Worm (Caenorhabditis elegans) whole organism, late embryonic: ENCODE measurements around the gene srx-44.

Source experiments
- F13H6.1 ChIP-seq: sonication (generic microtip); optimal IDR thresholded peaks from 2 replicates; lab custom pipeline; 2016; ENCODE audit warnings: missing genetic modification characterization, missing compliant biosample characterization
- K09A11.1 ChIP-seq: sonication (generic microtip); optimal IDR thresholded peaks from 2 replicates; lab custom pipeline; 2017; ENCODE audit warnings: antibody characterized with exemption, mild to moderate bottlenecking, missing genetic modification characterization, missing compliant biosample characterization; ENCODE audit not compliant: insufficient read depth
- T23F11.4 ChIP-seq: fragments of 200-800 bp; sonication (Bioruptor generic); optimal IDR thresholded peaks from 2 replicates; lab custom pipeline; 2018; ENCODE audit warnings: mild to moderate bottlenecking, missing genetic modification characterization, missing compliant biosample characterization
- Y22D7AL.16 ChIP-seq: sonication (generic microtip); optimal IDR thresholded peaks from 2 replicates; lab custom pipeline; 2016; ENCODE audit warnings: missing genetic modification characterization, missing compliant biosample characterization
- ama-1 ChIP-seq: fragments of 150-350 bp; optimal IDR thresholded peaks from 2 replicates; lab custom pipeline; 2014
- ceh-18 ChIP-seq: sonication (generic microtip); optimal IDR thresholded peaks from 2 replicates; lab custom pipeline; 2016; ENCODE audit warnings: missing genetic modification characterization, missing compliant biosample characterization
- ceh-19 ChIP-seq: fragments of 200-800 bp; sonication (Bioruptor generic); optimal IDR thresholded peaks from 2 replicates; lab custom pipeline; 2018; ENCODE audit warnings: mild to moderate bottlenecking, missing genetic modification characterization, missing compliant biosample characterization
- ceh-22 ChIP-seq: sonication (generic microtip); optimal IDR thresholded peaks from 2 replicates; lab custom pipeline; 2017; ENCODE audit warnings: missing biosample characterization, missing genetic modification characterization
- ceh-45 ChIP-seq: fragments of 200-800 bp; sonication (Bioruptor generic); IDR thresholded peaks from 2 replicates; pipeline ENCODE4 v1.3.6; 2022; ENCODE audit warnings: missing genetic modification reagents, missing genetic modification characterization, missing compliant biosample characterization
- ceh-48 ChIP-seq: sonication (generic microtip); optimal IDR thresholded peaks from 2 replicates; lab custom pipeline; 2016; ENCODE audit warnings: missing genetic modification characterization, inconsistent platforms, missing compliant biosample characterization
- ceh-6 ChIP-seq: fragments of 200-800 bp; sonication (Bioruptor generic); optimal IDR thresholded peaks from 2 replicates; lab custom pipeline; 2018; ENCODE audit warnings: mild to moderate bottlenecking, missing genetic modification characterization, missing compliant biosample characterization
- che-1 ChIP-seq: sonication (generic microtip); optimal IDR thresholded peaks from 2 replicates; lab custom pipeline; 2016; ENCODE audit warnings: mild to moderate bottlenecking, missing genetic modification characterization, missing compliant biosample characterization
- elt-2 ChIP-seq: sonication (generic microtip); optimal IDR thresholded peaks from 2 replicates; lab custom pipeline; 2016; ENCODE audit warnings: missing genetic modification reagents, missing genetic modification characterization, missing compliant biosample characterization
- elt-4 ChIP-seq: sonication (generic microtip); optimal IDR thresholded peaks from 2 replicates; lab custom pipeline; 2016; ENCODE audit warnings: missing genetic modification characterization, missing compliant biosample characterization
- ets-4 ChIP-seq: sonication (generic microtip); optimal IDR thresholded peaks from 2 replicates; lab custom pipeline; 2016; ENCODE audit warnings: missing genetic modification characterization, missing compliant biosample characterization
- gmeb-2 ChIP-seq: sonication (generic microtip); optimal IDR thresholded peaks from 2 replicates; lab custom pipeline; 2016; ENCODE audit warnings: missing genetic modification characterization, inconsistent platforms, missing compliant biosample characterization
- hlh-15 ChIP-seq: sonication (generic microtip); optimal IDR thresholded peaks from 2 replicates; lab custom pipeline; 2016; ENCODE audit warnings: missing genetic modification characterization, missing compliant biosample characterization
- hlh-30 ChIP-seq: sonication (generic microtip); optimal IDR thresholded peaks from 2 replicates; lab custom pipeline; 2017; ENCODE audit warnings: antibody characterized with exemption, missing genetic modification characterization, missing compliant biosample characterization; ENCODE audit not compliant: insufficient read depth
- hlh-8 ChIP-seq: sonication (generic microtip); optimal IDR thresholded peaks from 2 replicates; lab custom pipeline; 2016; ENCODE audit warnings: missing genotype, missing genetic modification characterization, missing compliant biosample characterization
- lin-11 ChIP-seq: fragments of 200-800 bp; sonication (Bioruptor generic); optimal IDR thresholded peaks from 2 replicates; lab custom pipeline; 2018; ENCODE audit warnings: mild to moderate bottlenecking, missing genetic modification characterization, missing compliant biosample characterization
- nhr-11 ChIP-seq: fragments of 150-350 bp; optimal IDR thresholded peaks from 2 replicates; lab custom pipeline; 2014; ENCODE audit warnings: missing biosample characterization, missing genetic modification characterization
- npax-4 ChIP-seq: sonication (generic microtip); optimal IDR thresholded peaks from 2 replicates; lab custom pipeline; 2016; ENCODE audit warnings: missing genetic modification characterization, missing compliant biosample characterization
- odd-2 ChIP-seq: sonication (generic microtip); optimal IDR thresholded peaks from 2 replicates; lab custom pipeline; 2017; ENCODE audit warnings: antibody characterized with exemption, mild to moderate bottlenecking, missing genetic modification characterization, missing compliant biosample characterization
- pag-3 ChIP-seq: sonication (generic microtip); optimal IDR thresholded peaks from 2 replicates; lab custom pipeline; 2016; ENCODE audit warnings: missing compliant biosample characterization, missing genetic modification characterization, borderline replicate concordance
- pax-1 ChIP-seq: fragments of 150-350 bp; optimal IDR thresholded peaks from 2 replicates; lab custom pipeline; 2014; ENCODE audit warnings: missing biosample characterization, missing genetic modification characterization
- pha-4 ChIP-seq: fragments of 150-350 bp; optimal IDR thresholded peaks from 2 replicates; lab custom pipeline; 2018; ENCODE audit warnings: missing biosample characterization, missing genetic modification reagents, missing genetic modification characterization
- pqm-1 ChIP-seq: sonication (generic microtip); optimal IDR thresholded peaks from 2 replicates; lab custom pipeline; 2016; ENCODE audit warnings: missing genetic modification characterization, missing compliant biosample characterization
- pros-1 ChIP-seq: fragments of 150-350 bp; optimal IDR thresholded peaks from 2 replicates; lab custom pipeline; 2014; ENCODE audit warnings: missing biosample characterization, missing genetic modification reagents, missing genetic modification characterization
- ref-2 ChIP-seq: sonication (generic microtip); optimal IDR thresholded peaks from 2 replicates; lab custom pipeline; 2016; ENCODE audit warnings: missing genetic modification characterization, missing compliant biosample characterization
- rnt-1 ChIP-seq: sonication (generic microtip); optimal IDR thresholded peaks from 2 replicates; lab custom pipeline; 2016; ENCODE audit warnings: missing genetic modification characterization, missing compliant biosample characterization
- sox-2 ChIP-seq: fragments of 200-800 bp; sonication (Bioruptor generic); IDR thresholded peaks from 2 replicates; pipeline ENCODE4 v1.3.6; 2022; ENCODE audit warnings: missing genetic modification reagents, missing genetic modification characterization, missing compliant biosample characterization
- sox-4 ChIP-seq: sonication (generic microtip); optimal IDR thresholded peaks from 2 replicates; lab custom pipeline; 2017; ENCODE audit warnings: mild to moderate bottlenecking, missing genetic modification characterization, inconsistent platforms, missing compliant biosample characterization
- syd-9 ChIP-seq: sonication (generic microtip); optimal IDR thresholded peaks from 2 replicates; lab custom pipeline; 2016; ENCODE audit warnings: mild to moderate bottlenecking, missing genetic modification characterization, moderate library complexity, missing compliant biosample characterization
- unc-42 ChIP-seq: sonication (generic microtip); optimal IDR thresholded peaks from 2 replicates; lab custom pipeline; 2016; ENCODE audit warnings: missing genotype, missing genetic modification characterization, missing compliant biosample characterization
- unc-55 ChIP-seq: sonication (generic microtip); optimal IDR thresholded peaks from 2 replicates; lab custom pipeline; 2017; ENCODE audit warnings: missing biosample characterization, missing genetic modification reagents, missing genetic modification characterization

The srx-44 gene

DNA sequence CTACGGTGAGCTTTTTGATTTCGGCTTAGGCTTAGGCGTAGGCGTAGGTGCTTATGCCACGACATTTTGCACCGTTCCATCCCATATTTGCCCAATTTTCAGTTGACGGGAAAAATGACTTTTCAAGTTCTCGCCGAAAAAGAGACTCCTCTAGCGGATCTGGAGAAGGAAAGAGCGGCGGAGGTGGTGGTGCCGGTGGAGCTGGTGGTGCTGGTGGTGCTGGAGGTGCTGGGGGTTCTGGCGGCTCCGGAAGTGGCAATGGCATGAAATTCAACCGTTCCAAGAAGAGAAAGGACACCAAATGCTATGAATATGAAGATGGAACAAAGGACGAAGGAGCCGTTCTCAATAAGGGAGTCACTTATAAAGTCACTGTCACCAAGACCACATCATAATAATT is 26.9 kb downstream of the srx-44 start:
- TF ChIP-seq ceh-22 (no peak), hlh-8 (tag; lab: Kevin White, UChicago) (no peak), ceh-48 (tag; lab: Kevin White, UChicago) (no peak), ceh-45 (GFP tag; lab: Robert Waterston, UW) (no peak), ama-1 (lab: Kevin White, UChicago) (no peak), pag-3 (no peak), npax-4 (tag; lab: Kevin White, UChicago) (no peak)

DNA sequence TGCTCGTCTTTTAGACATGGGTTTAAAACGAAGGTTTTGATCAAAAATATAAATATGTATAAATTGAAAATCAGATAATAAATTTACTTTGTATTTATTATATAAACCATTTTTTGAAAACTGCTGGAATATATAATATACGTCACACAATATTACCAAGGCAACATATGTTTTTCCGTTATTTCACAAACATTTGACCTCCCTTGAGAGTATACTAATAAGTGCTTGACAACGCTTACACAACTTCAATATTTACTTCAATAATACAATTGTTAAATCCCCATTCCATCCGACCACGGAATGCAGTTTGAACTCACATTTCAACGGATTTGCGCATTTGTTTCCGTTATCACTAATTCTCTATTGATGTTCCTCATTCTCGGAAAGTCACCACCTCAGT is 27.4 kb downstream of the srx-44 start, which contains the start of gene str-198:
Gene str-198 (plus strand): TSS at position 301 of the 400 bp plus-strand sequence.
- TF ChIP-seq hlh-15 (tag; lab: Kevin White, UChicago): no peak
- no peak for TF ChIP-seq gmeb-2
- TF ChIP-seq pha-4 (tag; lab: Kevin White, UChicago): no peak
- no peak for TF ChIP-seq rnt-1 (tag; lab: Kevin White, UChicago)
- TF ChIP-seq ceh-18 (tag; lab: Kevin White, UChicago): no peak
- TF ChIP-seq ets-4: no peak
- TF ChIP-seq sox-2 (GFP tag; lab: Robert Waterston, UW): no peak
- no peak for TF ChIP-seq pros-1 (tag; lab: Kevin White, UChicago)
- no peak for TF ChIP-seq ceh-22
- TF ChIP-seq lin-11 (tag; lab: Kevin White, UChicago): no peak
- no peak for TF ChIP-seq elt-4 (tag; lab: Kevin White, UChicago)
- no peak for TF ChIP-seq ref-2 (tag; lab: Kevin White, UChicago)
- no peak for TF ChIP-seq T23F11.4 (GFP tag; lab: Kevin White, UChicago)
- no peak for TF ChIP-seq ceh-6 (GFP tag; lab: Kevin White, UChicago)
- no peak for TF ChIP-seq odd-2 (tag; lab: Kevin White, UChicago)

DNA sequence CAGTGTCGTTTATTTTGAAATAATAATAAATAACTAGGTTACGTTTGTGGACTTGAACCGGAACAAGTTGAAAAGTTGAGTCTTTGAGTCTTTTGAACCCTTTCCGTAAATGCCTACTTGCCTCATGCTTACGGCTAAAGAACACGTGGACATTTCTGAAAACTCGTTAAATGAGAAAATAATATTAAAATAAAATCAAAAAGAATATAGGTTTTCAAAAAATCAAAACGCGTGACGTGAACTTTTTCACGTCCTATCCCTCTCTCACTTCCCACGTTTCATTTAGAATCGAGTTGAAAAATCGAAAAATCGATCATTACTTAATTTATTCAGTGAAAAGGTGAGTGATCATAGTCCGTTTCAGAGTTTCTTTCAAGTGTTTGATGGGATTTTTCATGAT is 29.0 kb downstream of the srx-44 start, which contains the start of gene best-12:
Gene best-12 (plus strand): TSS at position 301 of the 400 bp plus-strand sequence.
- TF ChIP-seq pros-1 (tag; lab: Kevin White, UChicago): no peak
- TF ChIP-seq hlh-30: no peak
- no peak for TF ChIP-seq elt-2
- TF ChIP-seq npax-4 (tag; lab: Kevin White, UChicago): no peak
- no peak for TF ChIP-seq ref-2 (tag; lab: Kevin White, UChicago)
- TF ChIP-seq syd-9: no peak
- no peak for TF ChIP-seq K09A11.1 (tag; lab: Kevin White, UChicago)
- no peak for TF ChIP-seq nhr-11 (tag; lab: Kevin White, UChicago)
- no peak for TF ChIP-seq ceh-6 (GFP tag; lab: Kevin White, UChicago)
- TF ChIP-seq pax-1: no peak
- TF ChIP-seq ceh-48 (tag; lab: Kevin White, UChicago): no peak
- TF ChIP-seq unc-42 (tag; lab: Kevin White, UChicago): no peak
- TF ChIP-seq sox-4 (tag; lab: Kevin White, UChicago): no peak
- TF ChIP-seq ceh-18 (tag; lab: Kevin White, UChicago): no peak
- TF ChIP-seq F13H6.1 (tag; lab: Kevin White, UChicago): no peak
- TF ChIP-seq ceh-45 (GFP tag; lab: Robert Waterston, UW): no peak
- TF ChIP-seq, all 69 proteins: peak for 0

DNA sequence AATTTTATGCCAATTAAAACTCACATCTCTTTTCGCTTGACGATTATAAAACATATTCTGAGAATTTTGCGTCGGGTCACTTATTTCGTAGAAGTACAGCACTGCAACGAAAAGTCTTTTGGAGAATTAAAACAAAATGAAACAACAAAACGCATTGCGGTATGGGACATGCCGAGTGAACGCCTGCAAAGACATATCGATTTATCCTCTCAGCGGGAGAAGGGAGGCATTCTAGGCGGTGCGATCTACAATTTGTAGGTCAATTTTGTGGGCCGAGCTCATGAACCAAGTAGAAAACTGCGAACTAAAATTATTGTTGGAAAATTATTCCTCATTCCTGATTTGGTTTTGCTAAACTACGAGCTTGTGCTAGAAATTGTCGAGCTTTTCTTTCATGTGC is 33.2 kb downstream of the srx-44 start, which contains the start of gene F14H3.3:
Gene F14H3.3 (minus strand): TSS at position 101 of the 400 bp plus-strand sequence.
- TF ChIP-seq pros-1 (tag; lab: Kevin White, UChicago) (no peak), hlh-8 (tag; lab: Kevin White, UChicago) (no peak), pqm-1 (tag; lab: Kevin White, UChicago) (no peak), unc-55 (GFP tag; lab: Kevin White, UChicago) (no peak), ceh-19 (no peak), che-1 (tag; lab: Kevin White, UChicago) (no peak), Y22D7AL.16 (tag; lab: Kevin White, UChicago) (no peak)
